Fruit fly (Drosophila melanogaster): Measurements from ENCODE around the gene SREBP.

Gene SREBP

DNA sequence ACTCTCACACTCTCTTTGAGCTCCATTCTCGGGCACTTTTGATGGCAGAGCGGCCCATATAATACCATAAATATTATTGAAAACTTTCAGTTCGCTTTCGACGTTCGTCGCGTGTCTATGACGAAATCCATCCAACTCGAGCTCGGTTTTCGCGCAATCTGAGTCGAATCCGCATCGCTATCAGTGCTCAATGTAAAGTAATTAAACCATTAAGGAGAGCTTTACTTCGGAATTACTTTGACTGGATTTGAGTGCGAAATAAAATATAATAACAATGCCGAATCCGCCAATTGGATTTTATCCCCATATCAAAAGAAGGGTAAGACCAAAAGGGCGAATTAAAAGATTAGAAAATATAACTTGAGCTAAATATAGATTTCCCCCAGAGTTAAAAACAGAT, 54.3 kb downstream of the SREBP start:
- no peak for TF ChIP-seq noc (tag; optimal IDR thresholded peaks at IDR 0.05)

Measured in whole organism, larva.